Worm (Caenorhabditis elegans) whole organism, young adult: ENCODE measurements around the gene cpr-3.
A peak's percentile ranks its signal among the peaks of the same experiment; 100 is the strongest.

Experiments used
- B0019.2 ChIP-seq: fragments of 200-800 bp; sonication (Bioruptor generic); conservative IDR thresholded peaks from 2 replicates; pipeline ENCODE4 v1.3.6; 2022; ENCODE audit warnings: missing genetic modification reagents, missing genetic modification characterization, missing compliant biosample characterization
- B0261.1 ChIP-seq: sonication (generic microtip); optimal IDR thresholded peaks from 2 replicates; lab custom pipeline; 2016; ENCODE audit warnings: mild to moderate bottlenecking, missing genetic modification characterization, moderate library complexity, missing compliant biosample characterization
- B0336.3 ChIP-seq: fragments of 200-800 bp; sonication (Bioruptor generic); IDR thresholded peaks from 2 replicates; pipeline ENCODE4 v1.3.6; 2022; ENCODE audit warnings: missing genetic modification characterization, missing compliant biosample characterization
- F33H1.4 ChIP-seq: fragments of 200-800 bp; sonication (Bioruptor generic); IDR thresholded peaks from 2 replicates; pipeline ENCODE4 v1.3.6; 2022; ENCODE audit warnings: missing genetic modification reagents, missing genetic modification characterization, missing compliant biosample characterization
- F55B11.4 ChIP-seq: sonication (generic microtip); optimal IDR thresholded peaks from 2 replicates; lab custom pipeline; 2016; ENCODE audit warnings: missing compliant biosample characterization, missing genetic modification characterization, borderline replicate concordance; ENCODE audit not compliant: insufficient read depth
- K11D2.4 ChIP-seq: fragments of 200-800 bp; sonication (Bioruptor generic); IDR thresholded peaks from 2 replicates; pipeline ENCODE4 v1.3.6; 2022; ENCODE audit warnings: missing genetic modification reagents, missing genetic modification characterization, missing compliant biosample characterization
- T07F8.4 ChIP-seq: sonication (generic microtip); optimal IDR thresholded peaks from 2 replicates; lab custom pipeline; 2016; ENCODE audit warnings: mild to moderate bottlenecking, missing genetic modification characterization, moderate library complexity, missing compliant biosample characterization
- T26A5.8 ChIP-seq: sonication (generic microtip); optimal IDR thresholded peaks from 2 replicates; lab custom pipeline; 2016; ENCODE audit warnings: missing genetic modification characterization, missing compliant biosample characterization
- Y53G8AR.9 ChIP-seq: fragments of 200-800 bp; sonication (Bioruptor generic); conservative IDR thresholded peaks from 2 replicates; pipeline ENCODE4 v1.3.6; 2022; ENCODE audit warnings: missing genetic modification reagents, missing genetic modification characterization, missing compliant biosample characterization
- ceh-79 ChIP-seq: sonication (generic microtip); optimal IDR thresholded peaks from 2 replicates; lab custom pipeline; 2017; ENCODE audit warnings: mild to moderate bottlenecking, missing genetic modification characterization, missing compliant biosample characterization
- die-1 ChIP-seq: sonication (generic microtip); optimal IDR thresholded peaks from 2 replicates; lab custom pipeline; 2016; ENCODE audit warnings: missing genotype, mild to moderate bottlenecking, missing genetic modification characterization, missing compliant biosample characterization
- dox-1 ChIP-seq: fragments of 200-800 bp; sonication (Bioruptor generic); IDR thresholded peaks from 2 replicates; pipeline ENCODE4 v1.3.6; 2022; ENCODE audit warnings: missing genetic modification reagents, missing genetic modification characterization, missing compliant biosample characterization
- efl-1 ChIP-seq: fragments of 150-350 bp; optimal IDR thresholded peaks from 2 replicates; lab custom pipeline; 2014; ENCODE audit warnings: missing biosample characterization, missing genetic modification reagents, missing genetic modification characterization
- egl-18 ChIP-seq: fragments of 200-800 bp; sonication (Bioruptor generic); IDR thresholded peaks from 2 replicates; pipeline ENCODE4 v1.3.6; 2022; ENCODE audit warnings: missing genetic modification reagents, missing genetic modification characterization, missing compliant biosample characterization
- egrh-3 ChIP-seq: fragments of 200-800 bp; sonication (Bioruptor generic); IDR thresholded peaks from 2 replicates; pipeline ENCODE4 v1.3.6; 2022; ENCODE audit warnings: missing genetic modification reagents, missing genetic modification characterization, missing compliant biosample characterization
- him-1 ChIP-seq: sonication (generic microtip); optimal IDR thresholded peaks from 2 replicates; lab custom pipeline; 2016; ENCODE audit warnings: missing genotype, missing genetic modification reagents, missing genetic modification characterization, missing compliant biosample characterization
- hlh-12 ChIP-seq: sonication (generic microtip); optimal IDR thresholded peaks from 2 replicates; lab custom pipeline; 2016; ENCODE audit warnings: missing genetic modification characterization, missing compliant biosample characterization
- hmg-1.2 ChIP-seq: fragments of 200-800 bp; sonication (Bioruptor generic); IDR thresholded peaks from 2 replicates; pipeline ENCODE4 v1.3.6; 2022; ENCODE audit warnings: missing genetic modification reagents, missing genetic modification characterization, missing compliant biosample characterization
- hsf-1 ChIP-seq: fragments of 200-800 bp; sonication (Bioruptor generic); IDR thresholded peaks from 2 replicates; pipeline ENCODE4 v1.3.6; 2022; ENCODE audit warnings: missing genetic modification reagents, missing genetic modification characterization, missing compliant biosample characterization
- lin-35 ChIP-seq, 3 experiments: fragments of 150-350 bp in 2 of 3; sonication (generic microtip) in 1 of 3; optimal IDR thresholded peaks; 2 replicates each; lab custom pipeline; 2014 to 2018; ENCODE audit warnings: missing biosample characterization in 3 of 3, missing genetic modification characterization in 3 of 3, missing genetic modification reagents in 3 of 3
- madf-3 ChIP-seq: fragments of 200-800 bp; sonication (Bioruptor generic); IDR thresholded peaks from 2 replicates; pipeline ENCODE4 v1.3.6; 2022; ENCODE audit warnings: missing genetic modification reagents, missing genetic modification characterization, missing compliant biosample characterization
- mcd-1 ChIP-seq: fragments of 200-800 bp; sonication (Bioruptor generic); IDR thresholded peaks from 2 replicates; pipeline ENCODE4 v1.3.6; 2022; ENCODE audit warnings: missing genetic modification reagents, missing genetic modification characterization, missing compliant biosample characterization
- mel-28 ChIP-seq: sonication (generic microtip); optimal IDR thresholded peaks from 2 replicates; lab custom pipeline; 2016; ENCODE audit warnings: borderline replicate concordance, mild to moderate bottlenecking, missing genetic modification characterization, missing compliant biosample characterization
- mes-4 ChIP-seq: sonication (generic microtip); optimal IDR thresholded peaks from 2 replicates; lab custom pipeline; 2016; ENCODE audit warnings: missing genotype, missing genetic modification characterization, missing compliant biosample characterization
- nhr-120 ChIP-seq: fragments of 200-800 bp; sonication (Bioruptor generic); IDR thresholded peaks from 2 replicates; pipeline ENCODE4 v1.3.6; 2022; ENCODE audit warnings: missing genetic modification characterization, missing compliant biosample characterization
- nhr-80 ChIP-seq: sonication (generic microtip); optimal IDR thresholded peaks from 2 replicates; lab custom pipeline; 2016; ENCODE audit warnings: missing genetic modification characterization, missing compliant biosample characterization
- repo-1 ChIP-seq: sonication (generic microtip); optimal IDR thresholded peaks from 2 replicates; lab custom pipeline; 2017; ENCODE audit warnings: mild to moderate bottlenecking, missing genetic modification characterization, missing compliant biosample characterization
- snpc-1.1 ChIP-seq: sonication (generic microtip); optimal IDR thresholded peaks from 2 replicates; lab custom pipeline; 2017; ENCODE audit warnings: missing genetic modification characterization, mild to moderate bottlenecking, missing compliant biosample characterization, antibody characterized with exemption, moderate library complexity, missing genotype, missing genetic modification reagents; ENCODE audit not compliant: insufficient read depth
- xnd-1 ChIP-seq: sonication (generic microtip); optimal IDR thresholded peaks from 2 replicates; lab custom pipeline; 2016; ENCODE audit warnings: missing genotype, missing genetic modification reagents, missing genetic modification characterization, missing compliant biosample characterization
- ztf-18 ChIP-seq: sonication (generic microtip); optimal IDR thresholded peaks from 2 replicates; lab custom pipeline; 2016; ENCODE audit warnings: missing genotype, mild to moderate bottlenecking, missing genetic modification characterization, missing compliant biosample characterization
- ztf-25 ChIP-seq: fragments of 200-800 bp; sonication (Bioruptor generic); IDR thresholded peaks from 2 replicates; pipeline ENCODE4 v1.3.6; 2022; ENCODE audit warnings: missing genetic modification reagents, missing genetic modification characterization, missing compliant biosample characterization
- ztf-26 ChIP-seq: sonication (generic microtip); optimal IDR thresholded peaks from 2 replicates; lab custom pipeline; 2017; ENCODE audit warnings: missing genetic modification characterization, missing compliant biosample characterization
- ztf-3 ChIP-seq: fragments of 200-800 bp; sonication (Bioruptor generic); optimal IDR thresholded peaks from 2 replicates; lab custom pipeline; 2018; ENCODE audit warnings: mild to moderate bottlenecking, missing genetic modification characterization, missing compliant biosample characterization

Gene cpr-3

ce11 chrV:15337405-15337804 is 38.9 kb upstream of the cpr-3 start, which contains the start of gene wrt-7:
Gene wrt-7, minus strand, starts transcription at chrV:15337505.
- TF ChIP-seq dox-1 (GFP tag; lab: Robert Waterston, UW): no peak
- TF ChIP-seq T26A5.8 (tag; lab: Kevin White, UChicago): no peak
- TF ChIP-seq K11D2.4 (GFP tag; lab: Robert Waterston, UW): no peak
- no peak for TF ChIP-seq egl-18 (GFP tag; lab: Robert Waterston, UW)
- no peak for TF ChIP-seq mcd-1 (GFP tag; lab: Robert Waterston, UW)
- no peak for TF ChIP-seq mes-4 (tag; lab: Kevin White, UChicago)
- no peak for TF ChIP-seq egrh-3 (GFP tag; lab: Robert Waterston, UW)
- no peak for TF ChIP-seq ztf-18 (tag; lab: Kevin White, UChicago)
- TF ChIP-seq mel-28 (tag; lab: Kevin White, UChicago): no peak
- no peak for TF ChIP-seq ceh-79 (tag; lab: Kevin White, UChicago)
- no peak for TF ChIP-seq hsf-1 (GFP tag; lab: Robert Waterston, UW)
- TF ChIP-seq B0261.1 (tag; lab: Kevin White, UChicago): no peak
- no peak for TF ChIP-seq nhr-120 (GFP tag; lab: Robert Waterston, UW)

- TF ChIP-seq B0336.3 (GFP tag; lab: Robert Waterston, UW) (no peak), lin-35 (GFP tag; optimal IDR thresholded peaks at IDR 0.05; lab: Kevin White, UChicago) (no peak)
Measured at ce11 chrV:15332851-15333250, 34.4 kb upstream of the cpr-3 start, which contains the start of gene srw-113. Gene srw-113, plus strand, starts transcription at chrV:15333151.

- TF ChIP-seq efl-1 (GFP tag; lab: Kevin White, UChicago) (no peak), him-1 (tag; lab: Kevin White, UChicago) (no peak), die-1 (tag; lab: Kevin White, UChicago) (no peak), B0019.2 (GFP tag; lab: Robert Waterston, UW) (no peak), T07F8.4 (tag; lab: Kevin White, UChicago) (no peak), Y53G8AR.9 (no peak), xnd-1 (no peak), repo-1 (tag; lab: Kevin White, UChicago) (no peak), F33H1.4 (GFP tag; lab: Robert Waterston, UW) (no peak), ceh-79 (tag; lab: Kevin White, UChicago) (no peak)
Measured at ce11 chrV:15330314-15330713, 31.8 kb upstream of the cpr-3 start, which contains the start of gene srh-295. Gene srh-295, plus strand, starts transcription at chrV:15330614.

- TF ChIP-seq madf-3 (GFP tag; lab: Robert Waterston, UW) (no peak), ztf-26 (tag; lab: Kevin White, UChicago) (no peak), ztf-25 (GFP tag; lab: Robert Waterston, UW) (no peak), ztf-3 (no peak), B0019.2 (GFP tag; lab: Robert Waterston, UW) (no peak), hlh-12 (no peak)
Measured at ce11 chrV:15327745-15328447, 29.4 kb upstream of the cpr-3 start, which contains the start of gene ZK1037.6. Gene ZK1037.6, minus strand, starts transcription at chrV:15327795.

- no peak for TF ChIP-seq F55B11.4 (tag; lab: Kevin White, UChicago)
- TF ChIP-seq nhr-80 (tag; lab: Kevin White, UChicago): peak; percentile 23
- no peak for TF ChIP-seq snpc-1.1
- TF ChIP-seq hmg-1.2 (GFP tag; lab: Robert Waterston, UW): no peak
- TF ChIP-seq, all 124 proteins: peak for 1
Measured at ce11 chrV:15323417-15323816, 24.9 kb upstream of the cpr-3 start.
